Worm (Caenorhabditis elegans) whole organism, midembryonic: ENCODE results near the gene H25K10.2.

Experiments used
- T22C8.4 ChIP-seq: fragments of 200-800 bp; sonication (Bioruptor generic); IDR thresholded peaks from 2 replicates; pipeline ENCODE4 v1.3.6; 2022; ENCODE audit warnings: missing genetic modification characterization, missing compliant biosample characterization
- cog-1 ChIP-seq: sonication (generic microtip); optimal IDR thresholded peaks from 2 replicates; lab custom pipeline; 2016; ENCODE audit warnings: missing genetic modification characterization, missing compliant biosample characterization
- flt-1 ChIP-seq: fragments of 200-800 bp; sonication (Bioruptor generic); IDR thresholded peaks from 2 replicates; pipeline ENCODE4 v1.3.6; 2022; ENCODE audit warnings: missing genetic modification characterization, missing compliant biosample characterization
- med-1 ChIP-seq: sonication (generic microtip); optimal IDR thresholded peaks from 2 replicates; lab custom pipeline; 2017; ENCODE audit warnings: missing genetic modification characterization, mild to moderate bottlenecking, missing compliant biosample characterization, antibody characterized with exemption, missing genetic modification reagents; ENCODE audit not compliant: insufficient read depth
- tab-1 ChIP-seq: fragments of 200-800 bp; sonication (Bioruptor generic); IDR thresholded peaks from 2 replicates; pipeline ENCODE4 v1.3.6; 2022; ENCODE audit warnings: missing genetic modification characterization, missing compliant biosample characterization
- ztf-29 ChIP-seq: fragments of 200-800 bp; sonication (Bioruptor generic); IDR thresholded peaks from 2 replicates; pipeline ENCODE4 v1.3.6; 2022; ENCODE audit warnings: missing genetic modification reagents, missing genetic modification characterization, missing compliant biosample characterization

DNA sequence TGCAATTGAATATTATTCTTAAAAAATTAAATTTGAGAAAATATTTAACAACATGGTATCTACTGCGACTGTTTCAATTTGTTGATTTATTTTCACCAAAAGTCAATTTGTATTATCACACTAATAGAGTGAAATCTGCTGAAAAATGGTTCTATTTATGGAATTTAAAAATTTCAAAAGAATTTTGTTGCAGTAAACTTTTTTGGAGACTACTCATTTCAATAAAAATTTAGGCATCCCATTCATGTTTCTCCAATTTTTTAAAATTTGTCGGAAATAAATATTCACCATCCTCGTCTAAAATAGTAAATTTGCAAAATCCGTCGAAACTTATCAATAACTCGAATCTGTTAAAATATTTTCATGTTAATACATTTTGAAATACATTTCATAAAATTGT lies 24.8 kb downstream of the H25K10.2 start:
- TF ChIP-seq flt-1 (GFP tag; lab: Robert Waterston, UW) (no peak), med-1 (no peak), ztf-29 (GFP tag; lab: Robert Waterston, UW) (no peak), tab-1 (GFP tag; lab: Robert Waterston, UW) (no peak), T22C8.4 (no peak), cog-1 (tag; lab: Kevin White, UChicago) (no peak)
